Worm (Caenorhabditis elegans): Measurements from ENCODE around the gene ebp-3.

DNA sequence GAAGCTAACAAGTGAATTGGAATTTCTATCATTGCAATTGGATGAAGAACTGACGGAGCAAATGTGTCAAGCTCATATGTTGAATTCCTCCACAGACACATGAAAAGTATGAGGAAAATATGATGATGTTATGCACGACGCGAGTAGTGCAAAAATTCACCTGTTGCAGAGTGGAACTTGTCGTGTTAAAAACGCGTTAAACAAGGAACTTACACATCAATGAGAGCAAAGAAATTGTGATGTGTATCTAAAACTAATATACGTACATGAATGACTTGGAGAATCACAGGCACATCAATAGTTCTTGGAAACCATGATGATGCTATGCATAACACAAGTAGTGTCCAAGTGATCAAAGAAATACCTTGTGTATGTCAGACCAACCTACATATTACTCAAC is 38.5 kb upstream of the ebp-3 start, which contains the start of gene srh-134:
- TF ChIP-seq pha-4 (GFP tag; IDR thresholded peaks at IDR 0.05), result no peak
- TF ChIP-seq pha-4 (tag; optimal IDR thresholded peaks at IDR 0.05), result no peak
- no peak for TF ChIP-seq ceh-82 (tag; optimal IDR thresholded peaks at IDR 0.05)
- TF ChIP-seq fos-1 (tag; optimal IDR thresholded peaks at IDR 0.05), result no peak
- TF ChIP-seq mdl-1 (tag; optimal IDR thresholded peaks at IDR 0.05), result no peak
- TF ChIP-seq skn-1 (tag; optimal IDR thresholded peaks at IDR 0.05), result no peak
- TF ChIP-seq tra-1 (GFP tag; IDR thresholded peaks at IDR 0.05), result no peak
- no peak for TF ChIP-seq snpc-4 (tag; optimal IDR thresholded peaks at IDR 0.05)
- no peak for TF ChIP-seq nhr-76 (tag; optimal IDR thresholded peaks at IDR 0.05)
- TF ChIP-seq nhr-11 (tag; optimal IDR thresholded peaks at IDR 0.05), result no peak
- TF ChIP-seq nhr-111 (GFP tag; optimal IDR thresholded peaks at IDR 0.05), result no peak
- TF ChIP-seq dve-1 (tag; optimal IDR thresholded peaks at IDR 0.05; ENCODE audit: insufficient read depth), result no peak
- TF ChIP-seq T26A8.4 (GFP tag; IDR thresholded peaks at IDR 0.05), result no peak
- TF ChIP-seq egl-27 (tag; optimal IDR thresholded peaks at IDR 0.05), result no peak
